Worm (Caenorhabditis elegans): ENCODE data around the gene str-15.

Gene str-15

DNA sequence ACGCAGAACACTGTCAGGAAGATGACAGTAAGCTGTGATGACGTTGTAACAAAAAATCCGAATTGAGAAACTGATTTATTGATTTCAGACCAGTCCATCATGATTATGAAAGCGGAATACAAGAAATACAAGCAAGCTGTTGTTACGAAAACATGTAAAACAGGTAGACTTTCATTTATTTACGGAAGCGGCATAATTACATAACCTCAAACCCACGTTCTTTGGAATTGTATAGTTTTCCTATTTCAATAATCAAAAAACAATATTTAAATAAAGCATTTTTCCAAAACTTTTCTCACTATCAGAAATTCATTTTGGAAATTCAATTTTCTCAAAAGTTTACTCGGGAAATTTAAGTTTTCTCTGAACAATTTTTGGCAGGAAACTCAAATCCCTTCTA is at the start of gene str-15:
str-15 (minus strand) TSS at position 101 of the 400 bp plus-strand sequence.
- TF ChIP-seq ztf-23 (GFP tag; IDR thresholded peaks at IDR 0.05) (no peak), ztf-29 (GFP tag; IDR thresholded peaks at IDR 0.05) (no peak), ref-1 (GFP tag; conservative IDR thresholded peaks at IDR 0.05) (no peak), cog-1 (tag; optimal IDR thresholded peaks at IDR 0.05) (no peak), tab-1 (GFP tag; IDR thresholded peaks at IDR 0.05) (no peak), flt-1 (GFP tag; IDR thresholded peaks at IDR 0.05) (no peak), klf-2 (GFP tag; conservative IDR thresholded peaks at IDR 0.05) (no peak), med-1 (GFP tag; optimal IDR thresholded peaks at IDR 0.05; ENCODE audit: insufficient read depth) (no peak), T22C8.4 (GFP tag; IDR thresholded peaks at IDR 0.05) (no peak)

DNA sequence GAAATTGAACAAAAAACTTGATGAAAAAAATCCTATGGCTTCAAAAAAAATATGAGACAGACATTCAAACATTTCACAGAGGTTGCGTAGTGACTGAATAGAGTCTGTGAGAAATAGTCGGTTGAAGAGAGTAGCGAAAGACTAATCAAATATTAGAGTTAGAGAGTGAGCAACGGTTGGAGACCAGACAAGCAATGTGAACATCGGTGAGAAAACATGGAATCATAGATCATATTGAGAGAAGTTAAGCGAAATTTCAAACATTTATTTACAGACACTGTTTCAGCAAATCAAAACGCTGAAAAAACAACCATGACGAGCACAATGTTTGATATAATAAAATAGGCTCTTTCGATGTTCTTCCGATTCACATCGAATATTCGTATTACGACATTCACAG is 48.0 kb upstream of the str-15 start:
- TF ChIP-seq T22C8.4 (GFP tag; IDR thresholded peaks at IDR 0.05) (no peak), ztf-23 (GFP tag; IDR thresholded peaks at IDR 0.05) (no peak), med-1 (GFP tag; optimal IDR thresholded peaks at IDR 0.05; ENCODE audit: insufficient read depth) (no peak), klf-2 (GFP tag; conservative IDR thresholded peaks at IDR 0.05) (no peak), cog-1 (tag; optimal IDR thresholded peaks at IDR 0.05) (no peak), ztf-29 (GFP tag; IDR thresholded peaks at IDR 0.05) (no peak)

DNA sequence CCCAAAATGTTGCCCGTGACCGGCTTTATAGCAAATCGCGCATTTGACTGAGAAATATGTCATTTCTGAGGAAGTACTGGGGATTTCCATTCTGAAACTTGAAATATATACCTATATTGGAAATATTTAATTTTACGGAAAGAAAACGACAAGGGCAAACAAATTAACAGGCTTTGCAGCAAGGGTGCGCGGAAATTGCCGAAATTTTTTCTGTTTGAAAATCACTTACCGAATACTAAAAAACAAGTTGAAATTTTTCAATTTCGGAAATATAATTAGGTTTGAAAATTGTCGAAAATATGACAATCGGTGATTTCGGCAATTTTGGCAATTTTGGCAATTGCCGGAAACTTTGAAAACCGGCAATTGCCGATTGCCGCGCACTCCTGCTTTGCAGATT is 47.2 kb upstream of the str-15 start, which contains the start of gene nhr-54:
nhr-54 (minus strand) TSS at position 101 of the 400 bp plus-strand sequence.
- TF ChIP-seq T22C8.4 (GFP tag; IDR thresholded peaks at IDR 0.05) = no peak
- TF ChIP-seq tab-1 (GFP tag; IDR thresholded peaks at IDR 0.05) = no peak
- TF ChIP-seq ztf-23 (GFP tag; IDR thresholded peaks at IDR 0.05) = no peak

DNA sequence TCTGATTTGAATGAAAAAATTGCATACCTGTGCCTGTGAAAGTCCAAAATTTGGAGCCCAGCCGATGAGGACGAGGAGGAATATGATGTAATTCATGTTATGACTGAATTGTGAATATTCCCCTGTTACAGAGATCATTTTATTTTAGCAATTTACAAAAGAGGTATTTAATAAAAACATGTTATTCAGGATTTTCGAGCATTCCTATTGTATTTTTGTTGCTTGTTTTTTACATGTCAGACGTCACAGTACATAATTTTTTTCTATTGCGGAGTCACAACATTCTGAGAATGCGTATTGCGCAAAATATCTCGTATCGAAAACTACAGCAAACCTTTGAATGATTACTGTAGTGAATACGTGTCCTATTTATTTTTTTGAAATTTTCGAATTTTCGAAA is 44.5 kb upstream of the str-15 start, which contains the start of gene F36D3.14:
F36D3.14 (minus strand) TSS at position 101 of the 400 bp plus-strand sequence.
- TF ChIP-seq ztf-23 (GFP tag; IDR thresholded peaks at IDR 0.05) (no peak), klf-2 (GFP tag; conservative IDR thresholded peaks at IDR 0.05) (no peak), med-1 (GFP tag; optimal IDR thresholded peaks at IDR 0.05; ENCODE audit: insufficient read depth) (no peak), flt-1 (GFP tag; IDR thresholded peaks at IDR 0.05) (no peak), tab-1 (GFP tag; IDR thresholded peaks at IDR 0.05) (no peak), cog-1 (tag; optimal IDR thresholded peaks at IDR 0.05) (no peak), T22C8.4 (GFP tag; IDR thresholded peaks at IDR 0.05) (no peak), ztf-29 (GFP tag; IDR thresholded peaks at IDR 0.05) (no peak)

DNA sequence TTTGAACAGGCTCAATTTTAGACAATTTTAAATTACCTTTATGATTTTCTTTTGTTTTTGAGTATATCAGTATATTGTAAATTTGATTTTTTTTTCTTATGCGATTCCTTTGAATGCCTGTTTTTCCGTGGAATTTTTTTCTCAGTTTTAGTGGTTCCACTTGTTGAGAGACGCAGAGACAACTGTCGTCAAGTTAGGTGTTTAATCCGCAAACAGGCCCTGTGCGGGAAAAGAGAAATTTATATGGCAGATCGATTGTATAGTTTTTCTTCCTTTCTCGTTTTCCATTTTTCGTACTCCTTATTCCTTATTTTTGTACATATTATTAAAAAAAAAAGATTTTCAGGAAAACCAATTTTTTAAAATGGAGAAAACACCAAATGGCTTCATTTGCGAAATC is 40.4 kb upstream of the str-15 start, which contains the start of gene F36D3.1:
F36D3.1 (plus strand) TSS at position 347 of the 400 bp plus-strand sequence.
- TF ChIP-seq ztf-23 (GFP tag; IDR thresholded peaks at IDR 0.05) = no peak
- TF ChIP-seq klf-2 (GFP tag; conservative IDR thresholded peaks at IDR 0.05) = no peak
- no peak for TF ChIP-seq flt-1 (GFP tag; IDR thresholded peaks at IDR 0.05)
- no peak for TF ChIP-seq ref-1 (GFP tag; conservative IDR thresholded peaks at IDR 0.05)
- no peak for TF ChIP-seq ztf-29 (GFP tag; IDR thresholded peaks at IDR 0.05)
- TF ChIP-seq tab-1 (GFP tag; IDR thresholded peaks at IDR 0.05) = no peak

DNA sequence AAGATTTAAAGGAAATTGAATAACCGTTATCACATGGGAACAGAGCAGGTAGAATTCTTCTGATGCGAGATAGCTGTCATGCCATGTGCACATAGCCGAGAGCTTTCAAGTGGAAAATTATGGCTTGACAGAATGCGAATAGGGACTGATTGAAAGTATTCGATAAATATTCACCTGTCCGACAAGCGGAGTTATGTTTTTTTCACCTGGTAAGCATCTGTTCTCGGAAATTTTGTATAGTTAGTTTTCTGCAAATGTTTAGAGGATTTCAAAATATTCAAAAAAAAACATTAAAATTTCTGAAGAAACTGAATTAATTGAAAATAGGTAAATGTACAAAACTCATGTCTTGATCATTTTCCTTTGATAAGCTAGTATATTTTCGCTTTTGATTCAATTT is 38.9 kb upstream of the str-15 start, which contains the start of gene srh-136:
srh-136 (minus strand) TSS at position 93 of the 400 bp plus-strand sequence.
- no peak for TF ChIP-seq klf-2 (GFP tag; conservative IDR thresholded peaks at IDR 0.05)
- TF ChIP-seq flt-1 (GFP tag; IDR thresholded peaks at IDR 0.05) = no peak
- TF ChIP-seq cog-1 (tag; optimal IDR thresholded peaks at IDR 0.05) = no peak
- TF ChIP-seq med-1 (GFP tag; optimal IDR thresholded peaks at IDR 0.05; ENCODE audit: insufficient read depth) = no peak
- TF ChIP-seq ztf-29 (GFP tag; IDR thresholded peaks at IDR 0.05) = no peak
- TF ChIP-seq ref-1 (GFP tag; conservative IDR thresholded peaks at IDR 0.05) = no peak

DNA sequence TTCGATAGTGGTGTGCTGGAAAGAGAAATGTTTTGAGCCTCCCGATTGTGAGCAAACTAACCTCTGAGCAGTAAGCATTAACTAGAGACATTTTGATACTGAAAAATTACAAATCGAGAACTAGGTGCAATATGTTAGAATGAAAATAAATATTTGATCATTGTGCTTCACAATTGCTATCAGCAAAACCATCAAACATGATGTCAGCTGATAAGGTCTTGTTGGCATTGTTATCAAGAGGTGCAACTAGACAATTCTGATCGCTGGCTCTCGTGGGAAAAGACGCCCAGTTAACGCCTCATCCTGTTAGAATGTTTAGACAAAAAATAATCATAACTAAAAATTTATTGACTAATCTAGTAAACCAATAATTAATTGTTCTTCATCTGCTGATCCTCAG is 35.7 kb upstream of the str-15 start, which contains the start of gene comt-2:
comt-2 (minus strand) TSS at position 131 of the 400 bp plus-strand sequence.
- no peak for TF ChIP-seq tab-1 (GFP tag; IDR thresholded peaks at IDR 0.05)
- TF ChIP-seq med-1 (GFP tag; optimal IDR thresholded peaks at IDR 0.05; ENCODE audit: insufficient read depth) = no peak
- no peak for TF ChIP-seq T22C8.4 (GFP tag; IDR thresholded peaks at IDR 0.05)
- no peak for TF ChIP-seq klf-2 (GFP tag; conservative IDR thresholded peaks at IDR 0.05)
- TF ChIP-seq flt-1 (GFP tag; IDR thresholded peaks at IDR 0.05) = no peak

DNA sequence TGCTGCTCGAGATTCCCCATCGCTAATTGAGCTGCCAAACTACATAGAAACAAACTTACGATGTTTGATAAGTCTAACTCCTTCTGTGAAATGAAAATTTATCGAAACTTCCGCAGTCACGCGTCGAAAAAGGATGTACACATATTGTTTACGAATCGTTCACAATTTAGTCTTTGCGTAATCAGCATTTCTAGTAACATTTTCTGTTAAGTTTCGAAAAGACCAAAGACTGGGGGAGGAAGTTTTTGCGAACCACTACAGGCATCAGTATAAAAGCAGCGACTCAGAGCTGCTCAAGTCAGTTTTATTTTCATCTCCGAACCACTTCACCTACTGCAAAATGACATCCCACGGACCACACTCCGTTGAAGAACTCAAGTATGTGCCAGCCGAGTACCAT is 29.6 kb upstream of the str-15 start, which contains the start of gene sqst-4:
sqst-4 (plus strand) TSS at position 301 of the 400 bp plus-strand sequence.
- TF ChIP-seq med-1 (GFP tag; optimal IDR thresholded peaks at IDR 0.05; ENCODE audit: insufficient read depth) = no peak
- no peak for TF ChIP-seq flt-1 (GFP tag; IDR thresholded peaks at IDR 0.05)
- no peak for TF ChIP-seq T22C8.4 (GFP tag; IDR thresholded peaks at IDR 0.05)
- TF ChIP-seq ztf-29 (GFP tag; IDR thresholded peaks at IDR 0.05) = no peak
- TF ChIP-seq ztf-23 (GFP tag; IDR thresholded peaks at IDR 0.05) = no peak
- TF ChIP-seq klf-2 (GFP tag; conservative IDR thresholded peaks at IDR 0.05) = no peak
- TF ChIP-seq cog-1 (tag; optimal IDR thresholded peaks at IDR 0.05) = no peak
- no peak for TF ChIP-seq ref-1 (GFP tag; conservative IDR thresholded peaks at IDR 0.05)
- TF ChIP-seq tab-1 (GFP tag; IDR thresholded peaks at IDR 0.05) = no peak

DNA sequence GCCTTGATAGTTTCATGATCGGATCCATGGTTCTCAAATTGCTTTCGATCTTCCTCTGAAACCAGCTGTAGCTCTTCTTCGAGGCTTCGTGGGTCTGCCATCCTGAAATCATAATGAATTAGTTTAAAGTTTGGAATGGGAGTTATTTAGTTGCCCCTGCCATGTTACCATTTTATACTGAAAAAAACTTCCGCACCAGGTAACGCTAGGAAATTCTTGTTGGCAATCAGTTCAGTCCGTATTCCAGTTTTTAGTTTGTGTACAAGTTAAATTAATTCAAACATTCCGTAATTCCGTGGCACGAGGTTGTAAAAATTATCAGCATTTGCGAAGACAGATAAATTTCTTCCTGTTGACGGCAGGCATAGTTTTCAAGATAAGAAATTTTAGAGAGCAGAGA is 28.9 kb upstream of the str-15 start, which contains the start of gene Y32B12A.5:
Y32B12A.5 (minus strand) TSS at position 101 of the 400 bp plus-strand sequence.
- TF ChIP-seq ztf-23 (GFP tag; IDR thresholded peaks at IDR 0.05) (no peak), klf-2 (GFP tag; conservative IDR thresholded peaks at IDR 0.05) (no peak), cog-1 (tag; optimal IDR thresholded peaks at IDR 0.05) (no peak), tab-1 (GFP tag; IDR thresholded peaks at IDR 0.05) (no peak)

DNA sequence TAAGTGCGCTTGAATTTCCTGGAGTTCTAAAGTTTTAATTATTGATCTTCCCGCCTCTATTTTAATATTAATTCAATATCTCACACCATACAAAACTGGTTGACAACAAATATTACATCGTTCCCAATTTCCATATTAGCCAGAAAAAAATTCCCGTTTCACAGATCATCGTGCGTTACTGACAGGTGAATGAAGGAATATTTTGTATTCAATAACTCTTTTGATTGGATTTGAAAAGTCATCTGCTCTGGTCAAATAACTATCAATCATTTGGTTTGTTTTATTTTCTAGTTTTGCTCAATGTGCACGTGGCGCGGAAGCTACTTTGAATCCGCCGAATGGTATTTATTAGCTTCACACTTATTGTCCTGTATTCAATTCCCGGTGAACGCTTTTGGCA is 25.1 kb upstream of the str-15 start, which contains the start of gene srh-139:
srh-139 (plus strand) TSS at position 301 of the 400 bp plus-strand sequence.
- no peak for TF ChIP-seq cog-1 (tag; optimal IDR thresholded peaks at IDR 0.05)
- no peak for TF ChIP-seq ztf-23 (GFP tag; IDR thresholded peaks at IDR 0.05)
- TF ChIP-seq klf-2 (GFP tag; conservative IDR thresholded peaks at IDR 0.05) = no peak
- TF ChIP-seq ztf-29 (GFP tag; IDR thresholded peaks at IDR 0.05) = no peak
- TF ChIP-seq med-1 (GFP tag; optimal IDR thresholded peaks at IDR 0.05; ENCODE audit: insufficient read depth) = no peak
- no peak for TF ChIP-seq T22C8.4 (GFP tag; IDR thresholded peaks at IDR 0.05)
- TF ChIP-seq tab-1 (GFP tag; IDR thresholded peaks at IDR 0.05) = no peak
- TF ChIP-seq ref-1 (GFP tag; conservative IDR thresholded peaks at IDR 0.05) = no peak
- no peak for TF ChIP-seq flt-1 (GFP tag; IDR thresholded peaks at IDR 0.05)
